Fruit fly (Drosophila melanogaster) whole organism, embryonic: ENCODE data around the gene Pde6.

Experiments
- Atf3 ChIP-seq: fragments of 200-800 bp; sonication (Bioruptor generic); optimal IDR thresholded peaks from 3 replicates; lab custom pipeline; 2016; ENCODE audit warnings: missing biosample characterization, missing genetic modification characterization
- Bdp1 ChIP-seq: fragments of 200-800 bp; sonication (Bioruptor generic); optimal IDR thresholded peaks from 3 replicates; lab custom pipeline; 2016; ENCODE audit warnings: missing biosample characterization, missing genetic modification characterization
- CG12155 ChIP-seq: fragments of 200-800 bp; sonication (Bioruptor generic); optimal IDR thresholded peaks from 3 replicates; lab custom pipeline; 2016; ENCODE audit warnings: missing biosample characterization, missing genetic modification characterization
- CG12391 ChIP-seq: fragments of 200-800 bp; sonication (Bioruptor generic); optimal IDR thresholded peaks from 3 replicates; lab custom pipeline; 2018; ENCODE audit warnings: missing biosample characterization, mild to moderate bottlenecking, missing genetic modification characterization, moderate library complexity
- CG12659 ChIP-seq: fragments of 200-800 bp; sonication (Bioruptor generic); optimal IDR thresholded peaks from 3 replicates; lab custom pipeline; 2017; ENCODE audit warnings: mild to moderate bottlenecking, missing biosample characterization, missing genetic modification reagents, missing genetic modification characterization
- CG12744 ChIP-seq: fragments of 200-800 bp; sonication (Bioruptor generic); optimal IDR thresholded peaks from 2 replicates; lab custom pipeline; 2016; ENCODE audit warnings: missing biosample characterization, missing genetic modification characterization
- CG15696 ChIP-seq: fragments of 200-800 bp; sonication (Bioruptor generic); optimal IDR thresholded peaks from 2 replicates; lab custom pipeline; 2019; ENCODE audit warnings: missing biosample characterization, mild to moderate bottlenecking, missing genetic modification characterization, moderate library complexity
- CG17829 ChIP-seq: fragments of 200-800 bp; optimal IDR thresholded peaks from 2 replicates; lab custom pipeline; 2019; ENCODE audit warnings: missing biosample characterization, mild to moderate bottlenecking, missing genetic modification characterization, moderate library complexity
- CG2116 ChIP-seq: fragments of 200-800 bp; sonication (Bioruptor generic); optimal IDR thresholded peaks from 3 replicates; lab custom pipeline; 2018; ENCODE audit warnings: missing biosample characterization, mild to moderate bottlenecking, missing genetic modification characterization
- CG2712 ChIP-seq: fragments of 200-800 bp; optimal IDR thresholded peaks from 3 replicates; lab custom pipeline; 2019; ENCODE audit warnings: missing biosample characterization, mild to moderate bottlenecking, missing genetic modification characterization, moderate library complexity
- CG4404 ChIP-seq: fragments of 200-800 bp; sonication (Bioruptor generic); IDR thresholded peaks from 2 replicates; pipeline ENCODE4 v1.3.6; 2022; ENCODE audit warnings: missing biosample characterization, missing genetic modification characterization
- CG6254 ChIP-seq: fragments of 200-800 bp; sonication (Bioruptor generic); optimal IDR thresholded peaks from 3 replicates; lab custom pipeline; 2017; ENCODE audit warnings: mild to moderate bottlenecking, missing biosample characterization, missing genetic modification reagents, missing genetic modification characterization
- CG8388 ChIP-seq: fragments of 200-800 bp; sonication (Bioruptor generic); optimal IDR thresholded peaks from 2 replicates; lab custom pipeline; 2019; ENCODE audit warnings: missing biosample characterization, mild to moderate bottlenecking, missing genetic modification characterization, moderate library complexity
- CG8765 ChIP-seq: fragments of 200-800 bp; sonication (Bioruptor generic); IDR thresholded peaks from 2 replicates; pipeline ENCODE4 v1.3.6; 2022; ENCODE audit warnings: missing biosample characterization, missing genetic modification characterization
- CG8924 ChIP-seq: fragments of 200-800 bp; optimal IDR thresholded peaks from 3 replicates; lab custom pipeline; 2019; ENCODE audit warnings: missing biosample characterization, mild to moderate bottlenecking, missing genetic modification characterization, moderate library complexity
- CG9215 ChIP-seq: fragments of 200-800 bp; sonication (Bioruptor generic); IDR thresholded peaks from 2 replicates; pipeline ENCODE4 v1.3.6; 2022; ENCODE audit warnings: missing biosample characterization, missing genetic modification characterization
- CG9727 ChIP-seq: fragments of 200-800 bp; sonication (Bioruptor generic); optimal IDR thresholded peaks from 3 replicates; lab custom pipeline; 2017; ENCODE audit warnings: missing biosample characterization, mild to moderate bottlenecking, missing genetic modification characterization
- Chrac-16 ChIP-seq: fragments of 200-800 bp; sonication (Bioruptor generic); optimal IDR thresholded peaks from 3 replicates; lab custom pipeline; 2016; ENCODE audit warnings: missing biosample characterization, missing genetic modification characterization
- D19A ChIP-seq: fragments of 200-800 bp; optimal IDR thresholded peaks from 3 replicates; lab custom pipeline; 2019; ENCODE audit warnings: missing biosample characterization, mild to moderate bottlenecking, missing genetic modification characterization, moderate library complexity
- Ets65A ChIP-seq: fragments of 200-800 bp; sonication (Bioruptor generic); peaks from one replicate; lab custom pipeline; 2016; ENCODE audit warnings: missing biosample characterization, missing genetic modification characterization
- Fer1 ChIP-seq: fragments of 200-800 bp; sonication (Bioruptor generic); optimal IDR thresholded peaks from 2 replicates; lab custom pipeline; 2017; ENCODE audit warnings: missing biosample characterization, mild to moderate bottlenecking, missing genetic modification characterization
- Gsc ChIP-seq: fragments of 200-800 bp; sonication (Bioruptor generic); IDR thresholded peaks from 2 replicates; pipeline ENCODE4 v1.3.6; 2022; ENCODE audit warnings: missing biosample characterization, missing genetic modification characterization
- Med ChIP-seq: fragments of 200-800 bp; sonication (Bioruptor generic); peaks from one replicate; lab custom pipeline; 2016; ENCODE audit warnings: missing biosample characterization, missing genetic modification characterization, mild to moderate bottlenecking, inconsistent platforms, moderate library complexity
- Myb ChIP-seq: fragments of 200-800 bp; sonication (Bioruptor generic); optimal IDR thresholded peaks from 2 replicates; lab custom pipeline; 2016; ENCODE audit warnings: missing biosample characterization, missing genetic modification characterization
- NFAT ChIP-seq: fragments of 200-800 bp; sonication (Bioruptor generic); IDR thresholded peaks from 2 replicates; pipeline ENCODE4 v1.3.6; 2022; ENCODE audit warnings: missing biosample characterization, missing genetic modification characterization
- Opbp ChIP-seq: fragments of 200-800 bp; sonication (Bioruptor generic); IDR thresholded peaks from 3 replicates; pipeline ENCODE4 v1.3.6; 2022; ENCODE audit warnings: missing biosample characterization, missing genetic modification characterization; ENCODE audit not compliant: partially characterized antibody
- PHDP ChIP-seq: fragments of 200-800 bp; sonication (Bioruptor generic); optimal IDR thresholded peaks from 3 replicates; lab custom pipeline; 2018; ENCODE audit warnings: missing biosample characterization, mild to moderate bottlenecking, missing genetic modification characterization, moderate library complexity
- Pdp1 ChIP-seq, 2 experiments: fragments of 200-800 bp; sonication (Bioruptor generic); optimal IDR thresholded peaks; 3 replicates each; lab custom pipeline; 2016; ENCODE audit warnings: missing biosample characterization in 2 of 2, missing genetic modification characterization in 2 of 2, mild to moderate bottlenecking in 1 of 2, moderate library complexity in 1 of 2
- abd-A ChIP-seq: fragments of 200-800 bp; sonication (Bioruptor generic); optimal IDR thresholded peaks from 3 replicates; lab custom pipeline; 2019; ENCODE audit warnings: missing biosample characterization, mild to moderate bottlenecking, missing genetic modification characterization, moderate library complexity
- ash1 ChIP-seq: fragments of 200-800 bp; sonication (Bioruptor generic); optimal IDR thresholded peaks from 2 replicates; lab custom pipeline; 2018; ENCODE audit warnings: missing biosample characterization, mild to moderate bottlenecking, missing genetic modification characterization
- bsh ChIP-seq, 2 experiments: fragments of 200-800 bp; sonication (Bioruptor generic); optimal IDR thresholded peaks; 2 replicates each; lab custom pipeline; 2017 to 2018; ENCODE audit warnings: mild to moderate bottlenecking in 2 of 2, missing biosample characterization in 2 of 2, missing genetic modification characterization in 2 of 2, moderate library complexity in 1 of 2
- cad ChIP-seq: fragments of >200 bp; optimal IDR thresholded peaks from 2 replicates; lab custom pipeline; 2017; ENCODE audit warnings: missing biosample characterization, missing genetic modification characterization
- chif ChIP-seq, 2 experiments: fragments of 200-800 bp; sonication (Bioruptor generic); optimal IDR thresholded peaks; 3 replicates each; lab custom pipeline; 2016; ENCODE audit warnings: missing biosample characterization in 2 of 2, missing genetic modification characterization in 2 of 2
- ci ChIP-seq: fragments of 200-800 bp; sonication (Bioruptor generic); IDR thresholded peaks from 3 replicates; pipeline ENCODE4 v1.3.6; 2022; ENCODE audit warnings: missing biosample characterization, missing genetic modification characterization
- crol ChIP-seq: fragments of 200-800 bp; sonication (Bioruptor generic); IDR thresholded peaks from 2 replicates; pipeline ENCODE4 v1.3.6; 2022; ENCODE audit warnings: missing biosample characterization, missing genetic modification characterization
- dmrt11E ChIP-seq: fragments of 200-800 bp; sonication (Bioruptor generic); optimal IDR thresholded peaks from 3 replicates; lab custom pipeline; 2018; ENCODE audit warnings: missing biosample characterization, mild to moderate bottlenecking, missing genetic modification characterization, moderate library complexity
- esg ChIP-seq: fragments of 200-800 bp; sonication (Bioruptor generic); conservative IDR thresholded peaks from 2 replicates; pipeline ENCODE4 v1.3.6; 2022; ENCODE audit warnings: missing biosample characterization, missing genetic modification characterization
- fd64A ChIP-seq: fragments of 200-800 bp; sonication (Bioruptor generic); optimal IDR thresholded peaks from 3 replicates; lab custom pipeline; 2018; ENCODE audit warnings: missing biosample characterization, mild to moderate bottlenecking, missing genetic modification characterization
- gem ChIP-seq: fragments of 200-800 bp; sonication (Bioruptor generic); optimal IDR thresholded peaks from 2 replicates; lab custom pipeline; 2019; ENCODE audit warnings: missing biosample characterization, mild to moderate bottlenecking, missing genetic modification characterization, moderate library complexity
- lola ChIP-seq, 3 experiments: fragments of >200 bp in 2 of 3; fragments of 200-800 bp in 1 of 3; sonication (Bioruptor generic) in 1 of 3; optimal IDR thresholded peaks; 2 replicates each; lab custom pipeline; 2017 to 2019; ENCODE audit warnings: missing biosample characterization in 3 of 3, missing genetic modification characterization in 3 of 3, mild to moderate bottlenecking in 1 of 3, moderate library complexity in 1 of 3
- prd ChIP-seq, 3 experiments: fragments of >200 bp in 2 of 3; fragments of 200-800 bp in 1 of 3; sonication (Bioruptor generic) in 1 of 3; optimal IDR thresholded peaks in 2 of 3; IDR thresholded peaks in 1 of 3; 2 replicates in 2 of 3; 3 replicates in 1 of 3; pipeline versions ENCODE4 v1.3.6 to Lab custom; 2017 to 2022; ENCODE audit warnings: missing biosample characterization in 1 of 3, missing genetic modification characterization in 1 of 3
- repo ChIP-seq: fragments of 200-800 bp; sonication (Bioruptor generic); optimal IDR thresholded peaks from 2 replicates; lab custom pipeline; 2016; ENCODE audit warnings: missing biosample characterization, missing genetic modification characterization
- schlank ChIP-seq: fragments of 200-800 bp; sonication (Bioruptor generic); optimal IDR thresholded peaks from 2 replicates; lab custom pipeline; 2018; ENCODE audit warnings: missing biosample characterization, mild to moderate bottlenecking, missing genetic modification characterization
- tin ChIP-seq: fragments of 200-800 bp; sonication (Bioruptor generic); optimal IDR thresholded peaks from 3 replicates; lab custom pipeline; 2016; ENCODE audit warnings: missing biosample characterization, missing genetic modification characterization
- twi ChIP-seq: fragments of 200-800 bp; optimal IDR thresholded peaks from 2 replicates; lab custom pipeline; 2019; ENCODE audit warnings: missing biosample characterization, mild to moderate bottlenecking, missing genetic modification characterization, moderate library complexity
- vvl ChIP-seq: fragments of 200-800 bp; sonication (Bioruptor generic); IDR thresholded peaks from 2 replicates; pipeline ENCODE4 v1.3.6; 2022; ENCODE audit warnings: missing biosample characterization, missing genetic modification characterization
- zf30C ChIP-seq: fragments of 200-800 bp; sonication (Bioruptor generic); optimal IDR thresholded peaks from 3 replicates; lab custom pipeline; 2018; ENCODE audit warnings: missing biosample characterization, mild to moderate bottlenecking, missing genetic modification characterization

The Pde6 gene

dm6 chr3R:14590753-14591535, 32.8 kb upstream of the Pde6 start (continued):
- TF ChIP-seq CG6254 (GFP tag; lab: Kevin White, UChicago) (peak; percentile 93), CG9215 (GFP tag; lab: Robert Waterston, UW) (peak; percentile 59), NFAT (no peak), ash1 (no peak), PHDP (tag; lab: Kevin White, UChicago) (peak; percentile 78), Atf3 (GFP tag; lab: Kevin White, UChicago) (no peak), fd64A (GFP tag; lab: Kevin White, UChicago) (no peak), schlank (tag; lab: Kevin White, UChicago) (no peak), Bdp1 (GFP tag; lab: Kevin White, UChicago) (no peak)

dm6 chr3R:14589483-14589882, 31.4 kb upstream of the Pde6 start:
- TF ChIP-seq CG2712 (tag; lab: Kevin White, UChicago) (peak; percentile 62), CG8924 (peak; percentile 48), chif (GFP tag; optimal IDR thresholded peaks at IDR 0.05; lab: Kevin White, UChicago) (peak; percentile 20 to 25), Med (GFP tag; lab: Kevin White, UChicago) (peak; percentile 60), CG8388 (GFP tag; lab: Kevin White, UChicago) (peak; percentile 14), D19A (tag; lab: Kevin White, UChicago) (peak; percentile 3), Chrac-16 (peak; percentile 39), crol (GFP tag; lab: Robert Waterston, UW) (peak; percentile 23; the same call in 1 of the 2 replicates), Ets65A (GFP tag; lab: Kevin White, UChicago) (peak; percentile 89), repo (GFP tag; lab: Kevin White, UChicago) (no peak), twi (tag; lab: Kevin White, UChicago) (peak; percentile 90), lola (GFP tag; optimal IDR thresholded peaks at IDR 0.05; lab: Kevin White, UChicago) (peak in 1 of 3 experiments; percentile 39), Gsc (GFP tag; lab: Robert Waterston, UW) (no peak), CG8765 (peak; percentile 40; the same call in 1 of the 2 replicates), CG9727 (GFP tag; lab: Kevin White, UChicago) (peak; percentile 65), CG12391 (tag; lab: Kevin White, UChicago) (peak; percentile 40), gem (tag; lab: Kevin White, UChicago) (peak; percentile 40), prd (optimal IDR thresholded peaks at IDR 0.05; lab: Kevin White, UChicago) (no peak), prd (GFP tag; IDR thresholded peaks at IDR 0.05; lab: Robert Waterston, UW) (peak; percentile 69; the same call in 2 of the 3 replicates), esg (GFP tag; lab: Robert Waterston, UW) (no peak), abd-A (no peak), Fer1 (GFP tag; lab: Kevin White, UChicago) (no peak), Myb (GFP tag; lab: Kevin White, UChicago) (no peak), Pdp1 (GFP tag; optimal IDR thresholded peaks at IDR 0.05; lab: Kevin White, UChicago) (peak in 1 of 2 experiments; percentile 85), CG12744 (GFP tag; lab: Kevin White, UChicago) (no peak), bsh (GFP tag; optimal IDR thresholded peaks at IDR 0.05; lab: Kevin White, UChicago) (peak in 1 of 2 experiments; percentile 37), CG17829 (tag; lab: Kevin White, UChicago) (peak; percentile 39), cad (GFP tag; lab: Kevin White, UChicago) (peak; percentile 21), CG12659 (GFP tag; lab: Kevin White, UChicago) (no peak), ci (GFP tag; lab: Robert Waterston, UW) (peak; percentile 27; the same call in 1 of the 3 replicates), zf30C (GFP tag; lab: Kevin White, UChicago) (peak; percentile 94), vvl (GFP tag; lab: Robert Waterston, UW) (peak; percentile 49; the same call in 1 of the 2 replicates), CG2116 (GFP tag; lab: Kevin White, UChicago) (no peak), CG15696 (tag; lab: Kevin White, UChicago) (peak; percentile 75), CG4404 (peak; percentile 56), Opbp (GFP tag; lab: Robert Waterston, UW) (no peak), dmrt11E (tag; lab: Kevin White, UChicago) (peak; percentile 74), CG12155 (GFP tag; lab: Kevin White, UChicago) (no peak), tin (GFP tag; lab: Kevin White, UChicago) (peak; percentile 6)
